Worm (Caenorhabditis elegans): ENCODE data around the gene C18G1.9.

Gene C18G1.9

ce11 chrV:4791569-4791968 is 22.0 kb upstream of the C18G1.9 start, which contains the start of gene R02F11.11:
R02F11.11 (plus strand) TSS chrV:4791869.
- TF ChIP-seq ceh-43 (GFP tag; optimal IDR thresholded peaks at IDR 0.05) (no peak), mep-1 (tag; optimal IDR thresholded peaks at IDR 0.05) (no peak), pha-4 (tag; optimal IDR thresholded peaks at IDR 0.05) (no peak), cnd-1 (tag; optimal IDR thresholded peaks at IDR 0.05) (no peak), bed-3 (GFP tag; optimal IDR thresholded peaks at IDR 0.05) (no peak), unc-120 (tag; optimal IDR thresholded peaks at IDR 0.05; ENCODE audit: poor library complexity, severe bottlenecking) (no peak)

DNA sequence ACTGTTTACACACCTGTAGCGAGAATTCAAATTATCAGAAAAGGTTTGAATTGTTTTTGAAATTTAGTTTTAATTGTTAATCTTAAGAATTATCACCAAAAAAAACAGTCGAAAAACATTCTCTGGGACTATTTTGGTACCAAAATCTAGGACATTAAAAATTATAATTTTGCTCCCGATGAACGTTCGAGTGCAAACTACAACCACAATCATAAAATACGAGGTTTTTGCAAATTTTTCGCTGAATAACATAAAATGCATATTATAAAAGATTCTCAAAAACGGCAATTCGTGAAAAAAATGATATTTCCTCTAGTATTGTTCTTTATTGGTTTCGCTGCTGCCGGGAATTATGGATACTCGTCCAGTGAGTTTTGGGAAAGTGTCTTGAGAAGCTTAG is 20.8 kb upstream of the C18G1.9 start, which contains the start of gene R02F11.12:
Gene R02F11.12 (plus strand): TSS at position 301 of the 400 bp plus-strand sequence.
- TF ChIP-seq nhr-2 (tag; optimal IDR thresholded peaks at IDR 0.05) (no peak), ceh-39 (tag; optimal IDR thresholded peaks at IDR 0.05) (no peak), elt-3 (tag; optimal IDR thresholded peaks at IDR 0.05) (no peak), snpc-4 (tag; optimal IDR thresholded peaks at IDR 0.05) (no peak), nhr-12 (tag; optimal IDR thresholded peaks at IDR 0.05) (no peak), nhr-237 (tag; optimal IDR thresholded peaks at IDR 0.05) (no peak), hlh-1 (tag; optimal IDR thresholded peaks at IDR 0.05) (no peak), unc-39 (tag; optimal IDR thresholded peaks at IDR 0.05) (no peak)

ce11 chrV:4788823-4789222 is 19.3 kb upstream of the C18G1.9 start, which contains the start of gene R02F11.10:
R02F11.10 (plus strand) TSS chrV:4789123.
- TF ChIP-seq nhr-2 (tag; optimal IDR thresholded peaks at IDR 0.05) (no peak), nhr-237 (tag; optimal IDR thresholded peaks at IDR 0.05) (no peak), pha-4 (tag; optimal IDR thresholded peaks at IDR 0.05) (no peak), flh-1 (GFP tag; optimal IDR thresholded peaks at IDR 0.05) (no peak), unc-39 (tag; optimal IDR thresholded peaks at IDR 0.05) (no peak), lin-32 (GFP tag; optimal IDR thresholded peaks at IDR 0.05) (no peak)

ce11 chrV:4787836-4788235 is 18.3 kb upstream of the C18G1.9 start:
- TF ChIP-seq nhr-76 (tag; optimal IDR thresholded peaks at IDR 0.05) = no peak
- TF ChIP-seq lin-32 (GFP tag; optimal IDR thresholded peaks at IDR 0.05) = no peak
- TF ChIP-seq flh-1 (GFP tag; optimal IDR thresholded peaks at IDR 0.05) = no peak
- TF ChIP-seq sem-2 (GFP tag; optimal IDR thresholded peaks at IDR 0.05) = no peak
- no peak for TF ChIP-seq nhr-28 (tag; optimal IDR thresholded peaks at IDR 0.05)
- no peak for TF ChIP-seq nhr-237 (tag; optimal IDR thresholded peaks at IDR 0.05)
- no peak for TF ChIP-seq ceh-43 (GFP tag; optimal IDR thresholded peaks at IDR 0.05)
- no peak for TF ChIP-seq blmp-1 (tag; optimal IDR thresholded peaks at IDR 0.05)
- TF ChIP-seq nhr-12 (tag; optimal IDR thresholded peaks at IDR 0.05) = no peak

ce11 chrV:4787166-4787565 is 17.6 kb upstream of the C18G1.9 start, which contains the start of gene R02F11.9:
R02F11.9 (plus strand) TSS chrV:4787466.
- TF ChIP-seq cnd-1 (tag; optimal IDR thresholded peaks at IDR 0.05) (no peak), pha-4 (tag; optimal IDR thresholded peaks at IDR 0.05) (no peak), snpc-4 (tag; optimal IDR thresholded peaks at IDR 0.05) (no peak), flh-1 (GFP tag; optimal IDR thresholded peaks at IDR 0.05) (no peak), mls-2 (tag; optimal IDR thresholded peaks at IDR 0.05) (no peak), lin-13 (tag; optimal IDR thresholded peaks at IDR 0.05) (no peak), nhr-2 (tag; optimal IDR thresholded peaks at IDR 0.05) (no peak), nhr-76 (tag; optimal IDR thresholded peaks at IDR 0.05) (no peak), zip-8 (tag; optimal IDR thresholded peaks at IDR 0.05) (no peak), ceh-43 (GFP tag; optimal IDR thresholded peaks at IDR 0.05) (no peak), lsy-2 (tag; optimal IDR thresholded peaks at IDR 0.05) (no peak), ceh-83 (GFP tag; optimal IDR thresholded peaks at IDR 0.05) (no peak), elt-3 (tag; optimal IDR thresholded peaks at IDR 0.05) (no peak), sptf-1 (tag; optimal IDR thresholded peaks at IDR 0.05) (no peak), nhr-28 (tag; optimal IDR thresholded peaks at IDR 0.05) (no peak), unc-39 (tag; optimal IDR thresholded peaks at IDR 0.05) (no peak), hlh-1 (tag; optimal IDR thresholded peaks at IDR 0.05) (no peak), bed-3 (GFP tag; optimal IDR thresholded peaks at IDR 0.05) (no peak), drap-1 (GFP tag; optimal IDR thresholded peaks at IDR 0.05) (no peak)

DNA sequence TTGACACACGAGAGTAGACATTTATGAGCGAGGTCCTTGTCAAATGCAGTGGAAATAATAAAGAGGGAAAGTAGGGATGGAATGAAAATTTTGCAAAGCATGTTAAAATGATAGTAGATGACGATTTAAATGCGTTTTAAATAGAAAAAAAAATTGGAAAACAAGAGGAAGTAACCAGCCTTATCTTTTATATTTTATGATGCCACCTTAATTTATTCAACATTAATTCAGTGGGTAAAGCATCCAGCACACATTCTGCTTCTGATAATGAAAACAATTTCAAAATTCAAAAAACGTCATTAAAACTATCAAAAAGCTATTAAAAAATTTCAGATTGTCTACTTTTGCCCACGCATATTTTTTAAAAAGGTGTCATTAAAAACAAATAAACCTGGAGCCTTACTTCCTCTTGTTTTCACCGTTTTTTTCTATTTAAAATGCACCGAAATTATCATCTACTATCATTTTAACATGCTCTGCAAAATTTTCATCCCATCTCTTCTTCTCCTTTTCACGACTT is 15.9 kb upstream of the C18G1.9 start, which contains the start of the genes Y60C6A.2 and Y60C6A.3:
Gene Y60C6A.2 (minus strand): TSS at position 101 of the 520 bp plus-strand sequence.
Gene Y60C6A.3 (plus strand): TSS at position 470 of the 520 bp plus-strand sequence.
- TF ChIP-seq bed-3 (GFP tag; optimal IDR thresholded peaks at IDR 0.05) (no peak), nhr-12 (tag; optimal IDR thresholded peaks at IDR 0.05) (no peak), ztf-11 (tag; optimal IDR thresholded peaks at IDR 0.05) (no peak), cnd-1 (tag; optimal IDR thresholded peaks at IDR 0.05) (no peak), unc-62 (GFP tag; optimal IDR thresholded peaks at IDR 0.05) (no peak), ces-1 (GFP tag; optimal IDR thresholded peaks at IDR 0.05) (no peak), ceh-39 (tag; optimal IDR thresholded peaks at IDR 0.05) (no peak), blmp-1 (tag; optimal IDR thresholded peaks at IDR 0.05) (no peak), nhr-76 (tag; optimal IDR thresholded peaks at IDR 0.05) (no peak), drap-1 (GFP tag; optimal IDR thresholded peaks at IDR 0.05) (no peak), unc-120 (tag; optimal IDR thresholded peaks at IDR 0.05; ENCODE audit: poor library complexity, severe bottlenecking) (no peak), sptf-1 (tag; optimal IDR thresholded peaks at IDR 0.05) (no peak), unc-39 (tag; optimal IDR thresholded peaks at IDR 0.05) (no peak), ham-2 (GFP tag; optimal IDR thresholded peaks at IDR 0.05) (no peak), flh-1 (GFP tag; optimal IDR thresholded peaks at IDR 0.05) (no peak), lin-13 (tag; optimal IDR thresholded peaks at IDR 0.05) (no peak), nhr-2 (tag; optimal IDR thresholded peaks at IDR 0.05) (no peak), lsy-2 (tag; optimal IDR thresholded peaks at IDR 0.05) (no peak)

Measured in whole organism, mixed stage, embryonic.